Worm (Caenorhabditis elegans): ENCODE results near the gene srv-34.

srv-34 gene

ce11 chrV:16336326-16336725, 38.2 kb downstream of the srv-34 start, which contains the start of gene srw-87:
TSS of gene srw-87 (plus strand) at chrV:16336626.
- TF ChIP-seq nhr-11 (tag; optimal IDR thresholded peaks at IDR 0.05), result no peak
- TF ChIP-seq ces-1 (GFP tag; optimal IDR thresholded peaks at IDR 0.05), result no peak
- no peak for TF ChIP-seq daf-16 (GFP tag; optimal IDR thresholded peaks at IDR 0.05)
- TF ChIP-seq daf-16 (tag; optimal IDR thresholded peaks at IDR 0.05), result no peak
- no peak for TF ChIP-seq ctbp-1 (GFP tag; IDR thresholded peaks at IDR 0.05)
- no peak for TF ChIP-seq F37D6.2 (tag; optimal IDR thresholded peaks at IDR 0.05)
- no peak for TF ChIP-seq F10B5.3 (tag; optimal IDR thresholded peaks at IDR 0.05)
- TF ChIP-seq saeg-2 (GFP tag; IDR thresholded peaks at IDR 0.05), result no peak
- no peak for TF ChIP-seq tra-1 (GFP tag; IDR thresholded peaks at IDR 0.05)
- TF ChIP-seq aly-2 (tag; optimal IDR thresholded peaks at IDR 0.05), result no peak
- no peak for TF ChIP-seq nhr-41 (GFP tag; IDR thresholded peaks at IDR 0.05)
- no peak for TF ChIP-seq F49E8.2 (tag; optimal IDR thresholded peaks at IDR 0.05; ENCODE audit: borderline replicate concordance)
- no peak for TF ChIP-seq dpl-1 (GFP tag; optimal IDR thresholded peaks at IDR 0.05)
- no peak for TF ChIP-seq zip-2 (tag; optimal IDR thresholded peaks at IDR 0.05)
- no peak for TF ChIP-seq fkh-10 (GFP tag; optimal IDR thresholded peaks at IDR 0.05)
- TF ChIP-seq rbr-2 (tag; optimal IDR thresholded peaks at IDR 0.05), result no peak

- no peak for TF ChIP-seq F37D6.2 (tag; optimal IDR thresholded peaks at IDR 0.05)
- TF ChIP-seq cey-2 (tag; optimal IDR thresholded peaks at IDR 0.05; ENCODE audit: borderline replicate concordance, insufficient read depth), result no peak
- TF ChIP-seq rbr-2 (tag; optimal IDR thresholded peaks at IDR 0.05), result no peak
- no peak for TF ChIP-seq spr-1 (tag; optimal IDR thresholded peaks at IDR 0.05)
- no peak for TF ChIP-seq snpc-4 (tag; optimal IDR thresholded peaks at IDR 0.05)
- TF ChIP-seq D1046.2 (GFP tag; IDR thresholded peaks at IDR 0.05), result no peak
- no peak for TF ChIP-seq hlh-11 (tag; optimal IDR thresholded peaks at IDR 0.05)
- no peak for TF ChIP-seq nhr-77 (tag; optimal IDR thresholded peaks at IDR 0.05)
- TF ChIP-seq daf-8 (GFP tag; IDR thresholded peaks at IDR 0.05), result no peak
- TF ChIP-seq mxl-3 (GFP tag; optimal IDR thresholded peaks at IDR 0.05), result no peak
- TF ChIP-seq ztf-7 (tag; optimal IDR thresholded peaks at IDR 0.05), result no peak
- TF ChIP-seq mxl-2 (GFP tag; conservative IDR thresholded peaks at IDR 0.05), result no peak
- no peak for TF ChIP-seq dmd-8 (GFP tag; IDR thresholded peaks at IDR 0.05)
- TF ChIP-seq saeg-2 (GFP tag; IDR thresholded peaks at IDR 0.05), result no peak
- TF ChIP-seq mdt-29 (GFP tag; IDR thresholded peaks at IDR 0.05), result no peak
Measured at ce11 chrV:16333412-16333811, 41.2 kb downstream of the srv-34 start, which contains the start of gene srh-167. TSS of gene srh-167 (plus strand) at chrV:16333712.

DNA sequence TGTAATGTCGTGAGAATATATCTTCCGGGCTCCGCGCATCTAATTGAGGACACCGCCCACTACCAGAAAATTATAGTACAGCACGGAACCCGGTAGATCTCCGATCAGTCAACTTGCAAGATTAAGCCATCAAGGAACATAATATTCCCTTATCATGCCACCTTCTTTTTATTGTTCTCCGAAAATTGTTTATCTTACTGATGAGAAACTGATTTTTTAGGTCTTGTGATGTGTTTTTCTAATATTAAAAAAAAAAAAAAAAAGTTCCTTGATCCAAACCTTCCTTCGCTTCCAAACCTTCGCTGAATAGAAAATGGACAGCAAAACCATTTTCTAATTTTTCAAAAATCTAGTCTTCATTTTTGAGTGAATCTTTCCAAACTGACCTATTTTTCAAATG, 45.7 kb downstream of the srv-34 start, which contains the start of gene F57G8.7:
TSS of gene F57G8.7 (plus strand) at position 301 of the 400 bp plus-strand sequence.
- TF ChIP-seq ama-1 (optimal IDR thresholded peaks at IDR 0.05), result no peak
- TF ChIP-seq dmd-8 (GFP tag; IDR thresholded peaks at IDR 0.05), result no peak
- no peak for TF ChIP-seq pha-4 (GFP tag; IDR thresholded peaks at IDR 0.05)
- TF ChIP-seq pha-4 (tag; optimal IDR thresholded peaks at IDR 0.05), result no peak
- no peak for TF ChIP-seq T20F7.1 (GFP tag; optimal IDR thresholded peaks at IDR 0.05)
- TF ChIP-seq nhr-41 (GFP tag; IDR thresholded peaks at IDR 0.05), result no peak
- no peak for TF ChIP-seq jun-1 (tag; optimal IDR thresholded peaks at IDR 0.05)
- TF ChIP-seq F49E8.2 (tag; optimal IDR thresholded peaks at IDR 0.05; ENCODE audit: borderline replicate concordance), result no peak
- TF ChIP-seq Y5F2A.4 (GFP tag; optimal IDR thresholded peaks at IDR 0.05), result no peak
- TF ChIP-seq mdt-29 (GFP tag; IDR thresholded peaks at IDR 0.05), result no peak
- no peak for TF ChIP-seq mes-2 (tag; optimal IDR thresholded peaks at IDR 0.05; ENCODE audit: poor library complexity, severe bottlenecking)
